Fruit fly (Drosophila melanogaster) whole organism, prepupa: ENCODE measurements around the gene CG43389.
A peak's percentile ranks its signal among the peaks of the same experiment; 100 is the strongest.

Source experiments
- CG10631 ChIP-seq: fragments of 200-800 bp; sonication (Bioruptor generic); optimal IDR thresholded peaks from 2 replicates; lab custom pipeline; 2016; ENCODE audit warnings: missing biosample characterization, missing genetic modification characterization
- CG11294 ChIP-seq: fragments of 200-800 bp; sonication (Bioruptor generic); IDR thresholded peaks from 2 replicates; pipeline ENCODE4 v1.3.6; 2022; ENCODE audit warnings: missing biosample characterization, missing genetic modification characterization
- CG11762 ChIP-seq: fragments of 200-800 bp; sonication (Bioruptor generic); optimal IDR thresholded peaks from 3 replicates; lab custom pipeline; 2016; ENCODE audit warnings: missing biosample characterization, missing genetic modification characterization; ENCODE audit not compliant: insufficient read depth
- CG11902 ChIP-seq: fragments of 200-800 bp; sonication (Bioruptor generic); optimal IDR thresholded peaks from 3 replicates; lab custom pipeline; 2016; ENCODE audit warnings: missing biosample characterization, missing genetic modification characterization
- CG15336 ChIP-seq: fragments of 200-800 bp; sonication (Bioruptor generic); IDR thresholded peaks from 2 replicates; pipeline ENCODE4 v1.3.6; 2022; ENCODE audit warnings: missing biosample characterization, missing genetic modification characterization
- CG1621 ChIP-seq: fragments of 200-800 bp; sonication (Bioruptor generic); optimal IDR thresholded peaks from 3 replicates; lab custom pipeline; 2018; ENCODE audit warnings: missing biosample characterization, mild to moderate bottlenecking, missing genetic modification characterization
- CG16779 ChIP-seq: fragments of 200-800 bp; sonication (Bioruptor generic); optimal IDR thresholded peaks from 3 replicates; lab custom pipeline; 2017; ENCODE audit warnings: missing biosample characterization, mild to moderate bottlenecking, missing genetic modification characterization
- CG3032 ChIP-seq: fragments of 200-800 bp; optimal IDR thresholded peaks from 2 replicates; lab custom pipeline; 2019; ENCODE audit warnings: missing biosample characterization, mild to moderate bottlenecking, missing genetic modification characterization, moderate library complexity
- CG31627 ChIP-seq: fragments of 200-800 bp; sonication (Bioruptor generic); optimal IDR thresholded peaks from 3 replicates; lab custom pipeline; 2016; ENCODE audit warnings: missing biosample characterization, missing genetic modification characterization
- CG32006 ChIP-seq: fragments of 200-800 bp; sonication (Bioruptor generic); optimal IDR thresholded peaks from 3 replicates; lab custom pipeline; 2017; ENCODE audit warnings: missing biosample characterization, mild to moderate bottlenecking, missing genetic modification characterization
- CG34406 ChIP-seq: fragments of 200-800 bp; sonication (Bioruptor generic); optimal IDR thresholded peaks from 3 replicates; lab custom pipeline; 2016; ENCODE audit warnings: missing biosample characterization, missing genetic modification characterization
- CG3919 ChIP-seq: fragments of 200-800 bp; sonication (Bioruptor generic); optimal IDR thresholded peaks from 3 replicates; lab custom pipeline; 2016; ENCODE audit warnings: missing biosample characterization, missing genetic modification characterization
- CG4318 ChIP-seq: fragments of 200-800 bp; sonication (Bioruptor generic); optimal IDR thresholded peaks from 3 replicates; lab custom pipeline; 2017; ENCODE audit warnings: missing biosample characterization, mild to moderate bottlenecking, missing genetic modification characterization
- CG6163 ChIP-seq: fragments of 200-800 bp; sonication (Bioruptor generic); IDR thresholded peaks from 3 replicates; pipeline ENCODE4 v1.3.6; 2022; ENCODE audit warnings: missing biosample characterization, missing genetic modification characterization
- CG6276 ChIP-seq: fragments of 200-800 bp; sonication (Bioruptor generic); optimal IDR thresholded peaks from 2 replicates; lab custom pipeline; 2017; ENCODE audit warnings: missing biosample characterization, mild to moderate bottlenecking, missing genetic modification characterization
- CG6792 ChIP-seq: fragments of 200-800 bp; sonication (Bioruptor generic); optimal IDR thresholded peaks from 3 replicates; lab custom pipeline; 2016; ENCODE audit warnings: missing biosample characterization, missing genetic modification characterization
- CG6808 ChIP-seq: fragments of 200-800 bp; sonication (Bioruptor generic); optimal IDR thresholded peaks from 3 replicates; lab custom pipeline; 2017; ENCODE audit warnings: missing biosample characterization, missing genetic modification characterization, mild to moderate bottlenecking, moderate library complexity, missing genetic modification reagents
- CG6854 ChIP-seq: fragments of 200-800 bp; sonication (Bioruptor generic); optimal IDR thresholded peaks from 2 replicates; lab custom pipeline; 2017; ENCODE audit warnings: missing biosample characterization, mild to moderate bottlenecking, missing genetic modification characterization
- CG7368 ChIP-seq: fragments of 200-800 bp; sonication (Bioruptor generic); optimal IDR thresholded peaks from 3 replicates; lab custom pipeline; 2016; ENCODE audit warnings: missing biosample characterization, missing genetic modification characterization
- CG8319 ChIP-seq: fragments of 200-800 bp; sonication (Bioruptor generic); optimal IDR thresholded peaks from 3 replicates; lab custom pipeline; 2016; ENCODE audit warnings: missing biosample characterization, missing genetic modification characterization
- CG8632 ChIP-seq: fragments of 200-800 bp; sonication (Bioruptor generic); optimal IDR thresholded peaks from 3 replicates; lab custom pipeline; 2016; ENCODE audit warnings: missing biosample characterization, missing genetic modification characterization
- Eip75B ChIP-seq: fragments of 200-800 bp; sonication (Bioruptor generic); optimal IDR thresholded peaks from 3 replicates; lab custom pipeline; 2016; ENCODE audit warnings: missing biosample characterization, missing genetic modification characterization
- Eip78C ChIP-seq: fragments of 200-800 bp; sonication (Bioruptor generic); peaks from one replicate; lab custom pipeline; 2016; ENCODE audit warnings: missing biosample characterization, missing genetic modification characterization
- Ets21C ChIP-seq: fragments of 200-800 bp; sonication (Bioruptor generic); optimal IDR thresholded peaks from 3 replicates; lab custom pipeline; 2016; ENCODE audit warnings: missing biosample characterization, missing genetic modification characterization
- Ets96B ChIP-seq: fragments of 200-800 bp; optimal IDR thresholded peaks from 2 replicates; lab custom pipeline; 2019; ENCODE audit warnings: missing biosample characterization, mild to moderate bottlenecking, missing genetic modification characterization, moderate library complexity
- Gug ChIP-seq: fragments of 200-800 bp; sonication (Bioruptor generic); IDR thresholded peaks from 2 replicates; pipeline ENCODE4 v1.3.6; 2022; ENCODE audit warnings: missing biosample characterization, missing genetic modification characterization
- Hr38 ChIP-seq: sonication (Bioruptor generic); optimal IDR thresholded peaks from 2 replicates; lab custom pipeline; 2016; ENCODE audit warnings: missing biosample characterization, missing genetic modification characterization
- Hr39 ChIP-seq: fragments of 200-800 bp; sonication (Bioruptor generic); optimal IDR thresholded peaks from 2 replicates; lab custom pipeline; 2016; ENCODE audit warnings: missing biosample characterization, missing genetic modification characterization
- Hr4 ChIP-seq: fragments of 200-800 bp; sonication (Bioruptor generic); optimal IDR thresholded peaks from 3 replicates; lab custom pipeline; 2016; ENCODE audit warnings: missing biosample characterization, missing genetic modification characterization
- Lpt ChIP-seq: fragments of 200-800 bp; sonication (Bioruptor generic); optimal IDR thresholded peaks from 3 replicates; lab custom pipeline; 2016; ENCODE audit warnings: missing biosample characterization, missing genetic modification characterization
- Met ChIP-seq: fragments of 200-800 bp; sonication (Bioruptor generic); optimal IDR thresholded peaks from 3 replicates; lab custom pipeline; 2016; ENCODE audit warnings: missing biosample characterization, missing genetic modification characterization
- OdsH ChIP-seq: fragments of 200-800 bp; sonication (Bioruptor generic); optimal IDR thresholded peaks from 3 replicates; lab custom pipeline; 2016; ENCODE audit warnings: missing biosample characterization, missing genetic modification characterization
- Smox ChIP-seq: fragments of 200-800 bp; sonication (Bioruptor generic); optimal IDR thresholded peaks from 3 replicates; lab custom pipeline; 2016; ENCODE audit warnings: missing biosample characterization, missing genetic modification characterization
- Sox102F ChIP-seq: fragments of 200-800 bp; sonication (Bioruptor generic); optimal IDR thresholded peaks from 2 replicates; lab custom pipeline; 2016; ENCODE audit warnings: missing biosample characterization, mild to moderate bottlenecking, missing genetic modification characterization
- Sox14 ChIP-seq: fragments of 200-800 bp; sonication (Bioruptor generic); optimal IDR thresholded peaks from 3 replicates; lab custom pipeline; 2016; ENCODE audit warnings: missing biosample characterization, missing genetic modification characterization
- Sox15 ChIP-seq: fragments of 200-800 bp; sonication (Bioruptor generic); optimal IDR thresholded peaks from 3 replicates; lab custom pipeline; 2016; ENCODE audit warnings: missing biosample characterization, missing genetic modification characterization
- achi ChIP-seq: fragments of 200-800 bp; sonication (Bioruptor generic); optimal IDR thresholded peaks from 3 replicates; lab custom pipeline; 2016; ENCODE audit warnings: missing biosample characterization, missing genetic modification characterization
- acj6 ChIP-seq: fragments of 200-800 bp; sonication (Bioruptor generic); optimal IDR thresholded peaks from 3 replicates; lab custom pipeline; 2016; ENCODE audit warnings: missing biosample characterization, missing genetic modification characterization
- cyc ChIP-seq: fragments of 200-800 bp; sonication (Bioruptor generic); optimal IDR thresholded peaks from 3 replicates; lab custom pipeline; 2016; ENCODE audit warnings: missing biosample characterization, missing genetic modification characterization
- dsx ChIP-seq: fragments of 200-800 bp; optimal IDR thresholded peaks from 3 replicates; lab custom pipeline; 2019; ENCODE audit warnings: missing biosample characterization, mild to moderate bottlenecking, missing genetic modification characterization, moderate library complexity; ENCODE audit not compliant: poor library complexity, severe bottlenecking
- eg ChIP-seq: fragments of 200-800 bp; sonication (Bioruptor generic); IDR thresholded peaks from 3 replicates; pipeline ENCODE4 v1.3.6; 2022; ENCODE audit warnings: missing biosample characterization, missing genetic modification characterization
- esn ChIP-seq: fragments of 200-800 bp; sonication (Bioruptor generic); optimal IDR thresholded peaks from 2 replicates; lab custom pipeline; 2016; ENCODE audit warnings: missing biosample characterization, mild to moderate bottlenecking, missing genetic modification characterization, moderate library complexity
- fd59A ChIP-seq: fragments of 200-800 bp; sonication (Bioruptor generic); optimal IDR thresholded peaks from 2 replicates; lab custom pipeline; 2017; ENCODE audit warnings: missing biosample characterization, mild to moderate bottlenecking, missing genetic modification characterization, missing genetic modification reagents
- fd85E ChIP-seq: fragments of 200-800 bp; sonication (Bioruptor generic); optimal IDR thresholded peaks from 3 replicates; lab custom pipeline; 2016; ENCODE audit warnings: missing biosample characterization, missing genetic modification characterization
- fkh ChIP-seq: fragments of 200-800 bp; sonication (Bioruptor generic); optimal IDR thresholded peaks from 3 replicates; lab custom pipeline; 2017; ENCODE audit warnings: missing biosample characterization, mild to moderate bottlenecking, missing genetic modification characterization, moderate library complexity
- lz ChIP-seq: fragments of 200-800 bp; sonication (Bioruptor generic); optimal IDR thresholded peaks from 3 replicates; lab custom pipeline; 2016; ENCODE audit warnings: missing biosample characterization, missing genetic modification characterization
- net ChIP-seq: fragments of 200-800 bp; sonication (Bioruptor generic); optimal IDR thresholded peaks from 3 replicates; lab custom pipeline; 2016; ENCODE audit warnings: missing biosample characterization, missing genetic modification characterization
- salr ChIP-seq, 2 experiments: fragments of 200-800 bp; sonication (Bioruptor generic); optimal IDR thresholded peaks; 3 replicates each; lab custom pipeline; 2016 to 2018; ENCODE audit warnings: missing biosample characterization in 2 of 2, missing genetic modification characterization in 2 of 2, mild to moderate bottlenecking in 1 of 2
- spab ChIP-seq: fragments of 200-800 bp; sonication (Bioruptor generic); optimal IDR thresholded peaks from 2 replicates; lab custom pipeline; 2017; ENCODE audit warnings: missing biosample characterization, mild to moderate bottlenecking, missing genetic modification characterization, missing genetic modification reagents
- ss ChIP-seq, 2 experiments: fragments of 200-800 bp; sonication (Bioruptor generic); optimal IDR thresholded peaks; 2 replicates in 1 of 2; 3 replicates in 1 of 2; lab custom pipeline; 2017 to 2018; ENCODE audit warnings: mild to moderate bottlenecking in 2 of 2, missing biosample characterization in 2 of 2, missing genetic modification characterization in 2 of 2, moderate library complexity in 1 of 2
- svp ChIP-seq: fragments of 200-800 bp; sonication (Bioruptor generic); peaks from one replicate; lab custom pipeline; 2016; ENCODE audit warnings: missing biosample characterization, missing genetic modification characterization
- topi ChIP-seq: fragments of 200-800 bp; sonication (Bioruptor generic); optimal IDR thresholded peaks from 3 replicates; lab custom pipeline; 2016; ENCODE audit warnings: missing biosample characterization, missing genetic modification characterization
- vri ChIP-seq: fragments of 200-800 bp; sonication (Bioruptor generic); optimal IDR thresholded peaks from 3 replicates; lab custom pipeline; 2016; ENCODE audit warnings: missing biosample characterization, mild to moderate bottlenecking, missing genetic modification characterization

CG43389 gene

DNA sequence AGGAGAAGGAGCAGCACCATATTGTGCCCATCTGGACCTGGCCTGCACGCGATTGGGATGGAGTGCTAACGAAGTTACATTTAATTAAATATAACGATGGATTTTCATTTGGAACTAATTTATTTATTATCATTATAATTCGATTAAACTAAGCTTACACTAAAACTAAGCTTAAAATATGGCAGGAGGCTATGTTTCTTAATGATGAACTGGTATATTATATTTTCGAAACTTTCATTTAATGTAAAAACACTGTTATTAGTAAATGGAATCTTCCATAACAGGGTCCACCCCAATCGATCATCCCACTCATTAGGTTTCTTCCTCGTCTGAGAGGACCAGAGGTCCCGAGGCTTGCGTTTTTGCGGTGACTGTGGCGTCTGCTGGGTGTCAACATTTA lies 2.6 kb upstream of the CG43389 start:
- TF ChIP-seq spab (peak; percentile 86), ss (GFP tag; optimal IDR thresholded peaks at IDR 0.05; lab: Kevin White, UChicago) (peak; percentile 93 to 96), CG1621 (tag; lab: Kevin White, UChicago) (peak; percentile 88), Hr38 (GFP tag; lab: Kevin White, UChicago) (no peak), CG11762 (GFP tag; lab: Kevin White, UChicago) (peak; percentile 79), achi (GFP tag; lab: Kevin White, UChicago) (peak; percentile 87), salr (GFP tag; optimal IDR thresholded peaks at IDR 0.05; lab: Kevin White, UChicago) (peak; percentile 75 to 80), CG6854 (GFP tag; lab: Kevin White, UChicago) (no peak), net (GFP tag; lab: Kevin White, UChicago) (peak; percentile 89), Met (peak; percentile 92), Gug (GFP tag; lab: Robert Waterston, UW) (peak; percentile 56), CG16779 (tag; lab: Kevin White, UChicago) (peak; percentile 86), CG34406 (GFP tag; lab: Kevin White, UChicago) (peak; percentile 89), fd59A (GFP tag; lab: Kevin White, UChicago) (peak; percentile 90), CG10631 (GFP tag; lab: Kevin White, UChicago) (peak; percentile 88), CG6276 (GFP tag; lab: Kevin White, UChicago) (no peak), Ets96B (tag; lab: Kevin White, UChicago) (peak; percentile 92), CG31627 (GFP tag; lab: Kevin White, UChicago) (peak; percentile 79), CG15336 (peak; percentile 67), CG8319 (GFP tag; lab: Kevin White, UChicago) (peak; percentile 68), Ets21C (GFP tag; lab: Kevin White, UChicago) (peak; percentile 67), OdsH (peak; percentile 87), CG4318 (GFP tag; lab: Kevin White, UChicago) (no peak), CG11294 (no peak), Hr39 (GFP tag; lab: Kevin White, UChicago) (peak; percentile 78), CG11902 (GFP tag; lab: Kevin White, UChicago) (peak; percentile 47), esn (GFP tag; lab: Kevin White, UChicago) (peak; percentile 89), Eip75B (GFP tag; lab: Kevin White, UChicago) (peak; percentile 91), vri (GFP tag; lab: Kevin White, UChicago) (peak; percentile 81), cyc (GFP tag; lab: Kevin White, UChicago) (peak; percentile 75), CG6163 (GFP tag; lab: Robert Waterston, UW) (peak; percentile 89), Eip78C (GFP tag; lab: Kevin White, UChicago) (peak; percentile 96), Smox (GFP tag; lab: Kevin White, UChicago) (peak; percentile 88), CG8632 (peak; percentile 92), fd85E (GFP tag; lab: Kevin White, UChicago) (no peak), lz (GFP tag; lab: Kevin White, UChicago) (peak; percentile 82), CG6808 (GFP tag; lab: Kevin White, UChicago) (peak; percentile 91), svp (GFP tag; lab: Kevin White, UChicago) (peak; percentile 93), CG3919 (GFP tag; lab: Kevin White, UChicago) (peak; percentile 78), Sox14 (GFP tag; lab: Kevin White, UChicago) (peak; percentile 71), CG3032 (tag; lab: Kevin White, UChicago) (peak; percentile 92), topi (GFP tag; lab: Kevin White, UChicago) (peak; percentile 83), Sox102F (GFP tag; lab: Kevin White, UChicago) (peak; percentile 88), CG32006 (GFP tag; lab: Kevin White, UChicago) (peak; percentile 50), acj6 (GFP tag; lab: Kevin White, UChicago) (peak; percentile 88), CG7368 (GFP tag; lab: Kevin White, UChicago) (peak; percentile 49), eg (no peak), CG6792 (peak; percentile 87), Lpt (GFP tag; lab: Kevin White, UChicago) (peak; percentile 43), dsx (peak; percentile 91), fkh (GFP tag; lab: Kevin White, UChicago) (no peak), Hr4 (GFP tag; lab: Kevin White, UChicago) (peak; percentile 36), Sox15 (peak; percentile 77)
